Worm (Caenorhabditis elegans) whole organism, late embryonic: ENCODE measurements around the gene ell-1.
A peak's percentile ranks its signal among the peaks of the same experiment; 100 is the strongest.

Source experiments
- F13H6.1 ChIP-seq: sonication (generic microtip); optimal IDR thresholded peaks from 2 replicates; lab custom pipeline; 2016; ENCODE audit warnings: missing genetic modification characterization, missing compliant biosample characterization
- K02D7.2 ChIP-seq: sonication (generic microtip); optimal IDR thresholded peaks from 2 replicates; lab custom pipeline; 2017; ENCODE audit warnings: mild to moderate bottlenecking, missing genetic modification characterization, missing compliant biosample characterization
- T23F11.4 ChIP-seq: fragments of 200-800 bp; sonication (Bioruptor generic); optimal IDR thresholded peaks from 2 replicates; lab custom pipeline; 2018; ENCODE audit warnings: mild to moderate bottlenecking, missing genetic modification characterization, missing compliant biosample characterization
- Y22D7AL.16 ChIP-seq: sonication (generic microtip); optimal IDR thresholded peaks from 2 replicates; lab custom pipeline; 2016; ENCODE audit warnings: missing genetic modification characterization, missing compliant biosample characterization
- ahr-1 ChIP-seq: sonication (generic microtip); optimal IDR thresholded peaks from 2 replicates; lab custom pipeline; 2016; ENCODE audit warnings: missing genetic modification characterization, missing compliant biosample characterization
- ama-1 ChIP-seq: fragments of 150-350 bp; optimal IDR thresholded peaks from 2 replicates; lab custom pipeline; 2014
- ceh-18 ChIP-seq: sonication (generic microtip); optimal IDR thresholded peaks from 2 replicates; lab custom pipeline; 2016; ENCODE audit warnings: missing genetic modification characterization, missing compliant biosample characterization
- ceh-19 ChIP-seq: fragments of 200-800 bp; sonication (Bioruptor generic); optimal IDR thresholded peaks from 2 replicates; lab custom pipeline; 2018; ENCODE audit warnings: mild to moderate bottlenecking, missing genetic modification characterization, missing compliant biosample characterization
- ceh-2 ChIP-seq: sonication (generic microtip); optimal IDR thresholded peaks from 2 replicates; lab custom pipeline; 2016; ENCODE audit warnings: missing genotype, missing genetic modification characterization, missing compliant biosample characterization
- ceh-22 ChIP-seq: sonication (generic microtip); optimal IDR thresholded peaks from 2 replicates; lab custom pipeline; 2017; ENCODE audit warnings: missing biosample characterization, missing genetic modification characterization
- ceh-24 ChIP-seq: sonication (generic microtip); optimal IDR thresholded peaks from 2 replicates; lab custom pipeline; 2016; ENCODE audit warnings: mild to moderate bottlenecking, missing genetic modification characterization, missing compliant biosample characterization
- ceh-34 ChIP-seq: sonication (generic microtip); optimal IDR thresholded peaks from 2 replicates; lab custom pipeline; 2016; ENCODE audit warnings: mild to moderate bottlenecking, missing genetic modification characterization, missing compliant biosample characterization
- ceh-48 ChIP-seq: sonication (generic microtip); optimal IDR thresholded peaks from 2 replicates; lab custom pipeline; 2016; ENCODE audit warnings: missing genetic modification characterization, inconsistent platforms, missing compliant biosample characterization
- ceh-6 ChIP-seq: fragments of 200-800 bp; sonication (Bioruptor generic); optimal IDR thresholded peaks from 2 replicates; lab custom pipeline; 2018; ENCODE audit warnings: mild to moderate bottlenecking, missing genetic modification characterization, missing compliant biosample characterization
- ceh-9 ChIP-seq: sonication (generic microtip); optimal IDR thresholded peaks from 2 replicates; lab custom pipeline; 2016; ENCODE audit warnings: mild to moderate bottlenecking, missing genetic modification characterization, inconsistent platforms, missing compliant biosample characterization
- dmd-4 ChIP-seq: sonication (generic microtip); optimal IDR thresholded peaks from 2 replicates; lab custom pipeline; 2016; ENCODE audit warnings: borderline replicate concordance, missing genetic modification characterization, missing compliant biosample characterization
- dve-1 ChIP-seq: sonication (generic microtip); optimal IDR thresholded peaks from 2 replicates; lab custom pipeline; 2017; ENCODE audit warnings: antibody characterized with exemption, mild to moderate bottlenecking, missing genetic modification characterization, missing compliant biosample characterization
- elt-2 ChIP-seq: sonication (generic microtip); optimal IDR thresholded peaks from 2 replicates; lab custom pipeline; 2016; ENCODE audit warnings: missing genetic modification reagents, missing genetic modification characterization, missing compliant biosample characterization
- ets-4 ChIP-seq: sonication (generic microtip); optimal IDR thresholded peaks from 2 replicates; lab custom pipeline; 2016; ENCODE audit warnings: missing genetic modification characterization, missing compliant biosample characterization
- eyg-1 ChIP-seq: sonication (generic microtip); optimal IDR thresholded peaks from 2 replicates; lab custom pipeline; 2016; ENCODE audit warnings: missing genotype, missing genetic modification characterization, missing compliant biosample characterization
- fax-1 ChIP-seq: sonication (generic microtip); optimal IDR thresholded peaks from 2 replicates; lab custom pipeline; 2016; ENCODE audit warnings: missing genotype, missing genetic modification characterization, missing compliant biosample characterization
- fkh-10 ChIP-seq: fragments of 150-350 bp; optimal IDR thresholded peaks from 2 replicates; lab custom pipeline; 2014; ENCODE audit warnings: missing biosample characterization, missing genetic modification reagents, missing genetic modification characterization
- hlh-13 ChIP-seq: fragments of 200-800 bp; sonication (Bioruptor generic); optimal IDR thresholded peaks from 2 replicates; lab custom pipeline; 2018; ENCODE audit warnings: mild to moderate bottlenecking, missing genetic modification characterization, missing compliant biosample characterization
- hlh-15 ChIP-seq: sonication (generic microtip); optimal IDR thresholded peaks from 2 replicates; lab custom pipeline; 2016; ENCODE audit warnings: missing genetic modification characterization, missing compliant biosample characterization
- hlh-6 ChIP-seq: sonication (generic microtip); optimal IDR thresholded peaks from 2 replicates; lab custom pipeline; 2016; ENCODE audit warnings: missing genotype, missing genetic modification characterization, missing compliant biosample characterization
- hlh-8 ChIP-seq: sonication (generic microtip); optimal IDR thresholded peaks from 2 replicates; lab custom pipeline; 2016; ENCODE audit warnings: missing genotype, missing genetic modification characterization, missing compliant biosample characterization
- lim-6 ChIP-seq: sonication (generic microtip); optimal IDR thresholded peaks from 2 replicates; lab custom pipeline; 2016; ENCODE audit warnings: missing genetic modification characterization, missing compliant biosample characterization
- madf-2 ChIP-seq: sonication (generic microtip); optimal IDR thresholded peaks from 2 replicates; lab custom pipeline; 2017; ENCODE audit warnings: missing genetic modification characterization, missing compliant biosample characterization
- nhr-11 ChIP-seq: fragments of 150-350 bp; optimal IDR thresholded peaks from 2 replicates; lab custom pipeline; 2014; ENCODE audit warnings: missing biosample characterization, missing genetic modification characterization
- npax-4 ChIP-seq: sonication (generic microtip); optimal IDR thresholded peaks from 2 replicates; lab custom pipeline; 2016; ENCODE audit warnings: missing genetic modification characterization, missing compliant biosample characterization
- odd-2 ChIP-seq: sonication (generic microtip); optimal IDR thresholded peaks from 2 replicates; lab custom pipeline; 2017; ENCODE audit warnings: antibody characterized with exemption, mild to moderate bottlenecking, missing genetic modification characterization, missing compliant biosample characterization
- pha-2 ChIP-seq: sonication (generic microtip); optimal IDR thresholded peaks from 2 replicates; lab custom pipeline; 2017; ENCODE audit warnings: mild to moderate bottlenecking, missing genetic modification characterization, missing compliant biosample characterization
- pha-4 ChIP-seq: fragments of 150-350 bp; optimal IDR thresholded peaks from 2 replicates; lab custom pipeline; 2018; ENCODE audit warnings: missing biosample characterization, missing genetic modification reagents, missing genetic modification characterization
- pqm-1 ChIP-seq: sonication (generic microtip); optimal IDR thresholded peaks from 2 replicates; lab custom pipeline; 2016; ENCODE audit warnings: missing genetic modification characterization, missing compliant biosample characterization
- pros-1 ChIP-seq: fragments of 150-350 bp; optimal IDR thresholded peaks from 2 replicates; lab custom pipeline; 2014; ENCODE audit warnings: missing biosample characterization, missing genetic modification reagents, missing genetic modification characterization
- ref-2 ChIP-seq: sonication (generic microtip); optimal IDR thresholded peaks from 2 replicates; lab custom pipeline; 2016; ENCODE audit warnings: missing genetic modification characterization, missing compliant biosample characterization
- sox-4 ChIP-seq: sonication (generic microtip); optimal IDR thresholded peaks from 2 replicates; lab custom pipeline; 2017; ENCODE audit warnings: mild to moderate bottlenecking, missing genetic modification characterization, inconsistent platforms, missing compliant biosample characterization
- tbx-2 ChIP-seq: sonication (generic microtip); optimal IDR thresholded peaks from 2 replicates; lab custom pipeline; 2016; ENCODE audit warnings: missing genetic modification characterization, missing compliant biosample characterization
- ttx-3 ChIP-seq: sonication (generic microtip); optimal IDR thresholded peaks from 2 replicates; lab custom pipeline; 2016; ENCODE audit warnings: missing genetic modification reagents, missing genetic modification characterization, missing compliant biosample characterization
- unc-3 ChIP-seq, 2 experiments: fragments of 200-800 bp in 1 of 2; sonication (Bioruptor generic) in 1 of 2; sonication (generic microtip) in 1 of 2; conservative IDR thresholded peaks in 1 of 2; optimal IDR thresholded peaks in 1 of 2; 2 replicates each; pipeline versions ENCODE4 v1.3.6 to Lab custom; 2016 to 2022; ENCODE audit warnings: missing compliant biosample characterization in 2 of 2, missing genetic modification characterization in 2 of 2, missing genetic modification reagents in 1 of 2
- unc-42 ChIP-seq: sonication (generic microtip); optimal IDR thresholded peaks from 2 replicates; lab custom pipeline; 2016; ENCODE audit warnings: missing genotype, missing genetic modification characterization, missing compliant biosample characterization
- unc-55 ChIP-seq: sonication (generic microtip); optimal IDR thresholded peaks from 2 replicates; lab custom pipeline; 2017; ENCODE audit warnings: missing biosample characterization, missing genetic modification reagents, missing genetic modification characterization
- unc-86 ChIP-seq: sonication (generic microtip); optimal IDR thresholded peaks from 2 replicates; lab custom pipeline; 2016; ENCODE audit warnings: missing genetic modification characterization, missing compliant biosample characterization
- zip-5 ChIP-seq: sonication (generic microtip); optimal IDR thresholded peaks from 2 replicates; lab custom pipeline; 2016; ENCODE audit warnings: missing genetic modification characterization, missing compliant biosample characterization
- ztf-16 ChIP-seq: sonication (generic microtip); optimal IDR thresholded peaks from 2 replicates; lab custom pipeline; 2017; ENCODE audit warnings: missing genetic modification characterization, missing compliant biosample characterization

Gene ell-1

ce11 chrIV:4437825-4438224 lies 43.6 kb downstream of the ell-1 start:
- TF ChIP-seq pha-2 (no peak), T23F11.4 (GFP tag; lab: Kevin White, UChicago) (no peak), odd-2 (no peak), madf-2 (tag; lab: Kevin White, UChicago) (no peak), hlh-13 (GFP tag; lab: Kevin White, UChicago) (no peak), ceh-6 (GFP tag; lab: Kevin White, UChicago) (no peak), ttx-3 (tag; lab: Kevin White, UChicago) (no peak), F13H6.1 (tag; lab: Kevin White, UChicago) (no peak), ceh-22 (tag; lab: Kevin White, UChicago) (no peak), Y22D7AL.16 (tag; lab: Kevin White, UChicago) (no peak), ahr-1 (no peak), eyg-1 (tag; lab: Kevin White, UChicago) (no peak), unc-55 (GFP tag; lab: Kevin White, UChicago) (no peak), dve-1 (no peak), elt-2 (tag; lab: Kevin White, UChicago) (no peak), unc-3 (GFP tag; conservative IDR thresholded peaks at IDR 0.05; lab: Robert Waterston, UW) (no peak), unc-3 (tag; optimal IDR thresholded peaks at IDR 0.05; lab: Kevin White, UChicago) (no peak), pros-1 (tag; lab: Kevin White, UChicago) (no peak), ceh-9 (tag; lab: Kevin White, UChicago) (no peak), nhr-11 (tag; lab: Kevin White, UChicago) (no peak)

- no peak for TF ChIP-seq sox-4
- TF ChIP-seq unc-86 (tag; lab: Kevin White, UChicago) = no peak
- TF ChIP-seq, all 69 proteins: peak for 0
These were observed 45.0 kb downstream of the ell-1 start, which contains the start of gene fbxb-74 for ce11 chrIV:4439190-4439589. Gene fbxb-74 (minus strand): TSS chrIV:4439290.

ce11 chrIV:4441077-4441476 lies 46.9 kb downstream of the ell-1 start, which contains the start of gene fbxb-75:
Gene fbxb-75 (minus strand): TSS chrIV:4441177.
- no peak for TF ChIP-seq fkh-10 (GFP tag; lab: Kevin White, UChicago)
- no peak for TF ChIP-seq hlh-15 (tag; lab: Kevin White, UChicago)
- TF ChIP-seq K02D7.2 = no peak
- no peak for TF ChIP-seq tbx-2
- no peak for TF ChIP-seq hlh-8
- no peak for TF ChIP-seq ceh-6 (GFP tag; lab: Kevin White, UChicago)
- TF ChIP-seq ref-2 (tag; lab: Kevin White, UChicago) = no peak
- no peak for TF ChIP-seq ttx-3 (tag; lab: Kevin White, UChicago)
- no peak for TF ChIP-seq ceh-24
- TF ChIP-seq ceh-34 = no peak
- TF ChIP-seq, all 69 proteins: peak for 0

DNA sequence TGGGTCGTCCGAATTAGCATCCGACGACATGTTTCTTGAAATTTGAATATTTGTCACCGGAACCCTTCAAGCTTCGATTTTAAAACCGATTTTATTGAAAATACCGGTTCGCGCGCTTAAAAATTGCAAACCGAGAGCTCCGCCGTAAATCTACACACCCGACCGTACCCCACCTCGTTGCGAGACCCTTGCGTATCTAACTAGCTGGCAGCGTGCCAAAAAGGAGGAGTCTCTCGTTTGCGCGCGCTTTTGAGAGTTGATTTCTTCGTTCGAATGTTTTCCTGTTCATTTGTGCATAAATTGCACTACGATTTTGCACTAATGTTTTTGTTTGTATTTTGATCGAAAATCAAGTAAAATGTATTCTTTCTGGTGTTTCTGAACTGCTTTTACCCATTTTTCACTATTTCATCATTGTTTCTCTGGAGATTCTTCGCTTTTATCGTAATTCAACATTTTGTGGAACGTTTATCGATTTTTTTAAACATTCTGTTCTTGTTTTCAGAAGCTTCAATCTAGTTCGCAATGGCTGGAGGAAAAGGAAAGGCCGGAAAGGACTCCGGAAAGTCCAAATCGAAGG lies 51.6 kb downstream of the ell-1 start, which contains the start of the genes wapl-1 and htz-1:
Gene wapl-1, minus strand, starts transcription at position 30 of the 580 bp plus-strand sequence.
Gene htz-1, plus strand, starts transcription at position 506 of the 580 bp plus-strand sequence.
- TF ChIP-seq npax-4 (tag; lab: Kevin White, UChicago) = no peak
- TF ChIP-seq Y22D7AL.16 (tag; lab: Kevin White, UChicago) = no peak
- TF ChIP-seq fax-1 (tag; lab: Kevin White, UChicago) = peak; percentile 24
- TF ChIP-seq dmd-4 (tag; lab: Kevin White, UChicago) = no peak
- no peak for TF ChIP-seq hlh-15 (tag; lab: Kevin White, UChicago)
- no peak for TF ChIP-seq pros-1 (tag; lab: Kevin White, UChicago)
- no peak for TF ChIP-seq nhr-11 (tag; lab: Kevin White, UChicago)
- no peak for TF ChIP-seq ceh-2 (tag; lab: Kevin White, UChicago)
- peak; percentile 59 for TF ChIP-seq ceh-34
- TF ChIP-seq unc-86 (tag; lab: Kevin White, UChicago) = peak; percentile 9
- TF ChIP-seq ztf-16 = peak; percentile 19
- TF ChIP-seq ets-4 (tag; lab: Kevin White, UChicago) = no peak
- peak; percentile 73 for TF ChIP-seq dve-1
- TF ChIP-seq ref-2 (tag; lab: Kevin White, UChicago) = peak; percentile 69
- TF ChIP-seq ahr-1 = no peak
- peak; percentile 51 for TF ChIP-seq elt-2 (tag; lab: Kevin White, UChicago)
- TF ChIP-seq unc-42 (tag; lab: Kevin White, UChicago) = peak; percentile 64
- TF ChIP-seq ceh-18 = peak; percentile 74
- TF ChIP-seq zip-5 (tag; lab: Kevin White, UChicago) = no peak
- no peak for TF ChIP-seq hlh-6 (tag; lab: Kevin White, UChicago)
- no peak for TF ChIP-seq lim-6 (tag; lab: Kevin White, UChicago)
- TF ChIP-seq ceh-22 (tag; lab: Kevin White, UChicago) = peak; percentile 14
- no peak for TF ChIP-seq ceh-19 (GFP tag; lab: Kevin White, UChicago)
- peak; percentile 7 for TF ChIP-seq ceh-48 (tag; lab: Kevin White, UChicago)
- no peak for TF ChIP-seq ama-1 (lab: Kevin White, UChicago)
- TF ChIP-seq ceh-9 (tag; lab: Kevin White, UChicago) = no peak
- TF ChIP-seq pqm-1 (tag; lab: Kevin White, UChicago) = no peak
- no peak for TF ChIP-seq pha-4 (tag; lab: Kevin White, UChicago)
- TF ChIP-seq fkh-10 (GFP tag; lab: Kevin White, UChicago) = no peak
- peak; percentile 69 for TF ChIP-seq unc-55 (GFP tag; lab: Kevin White, UChicago)
- peak; percentile 48 for TF ChIP-seq madf-2 (tag; lab: Kevin White, UChicago)
- no peak for TF ChIP-seq K02D7.2
